Fruit fly (Drosophila melanogaster) whole organism, prepupa: Measurements from ENCODE around the gene Acp32CD.

Experiments
- Blimp-1 ChIP-seq: fragments of 200-800 bp; sonication (Bioruptor generic); optimal IDR thresholded peaks from 3 replicates; lab custom pipeline; 2017; ENCODE audit warnings: missing biosample characterization, missing genetic modification characterization, mild to moderate bottlenecking, moderate library complexity, missing genetic modification reagents
- CG10631 ChIP-seq: fragments of 200-800 bp; sonication (Bioruptor generic); optimal IDR thresholded peaks from 2 replicates; lab custom pipeline; 2016; ENCODE audit warnings: missing biosample characterization, missing genetic modification characterization
- CG10669 ChIP-seq: fragments of 200-800 bp; sonication (Bioruptor generic); optimal IDR thresholded peaks from 3 replicates; lab custom pipeline; 2018; ENCODE audit warnings: missing biosample characterization, mild to moderate bottlenecking, missing genetic modification characterization, moderate library complexity
- CG11294 ChIP-seq: fragments of 200-800 bp; sonication (Bioruptor generic); IDR thresholded peaks from 2 replicates; pipeline ENCODE4 v1.3.6; 2022; ENCODE audit warnings: missing biosample characterization, missing genetic modification characterization
- CG11762 ChIP-seq: fragments of 200-800 bp; sonication (Bioruptor generic); optimal IDR thresholded peaks from 3 replicates; lab custom pipeline; 2016; ENCODE audit warnings: missing biosample characterization, missing genetic modification characterization; ENCODE audit not compliant: insufficient read depth
- CG1621 ChIP-seq: fragments of 200-800 bp; sonication (Bioruptor generic); optimal IDR thresholded peaks from 3 replicates; lab custom pipeline; 2018; ENCODE audit warnings: missing biosample characterization, mild to moderate bottlenecking, missing genetic modification characterization
- CG16779 ChIP-seq: fragments of 200-800 bp; sonication (Bioruptor generic); optimal IDR thresholded peaks from 3 replicates; lab custom pipeline; 2017; ENCODE audit warnings: missing biosample characterization, mild to moderate bottlenecking, missing genetic modification characterization
- CG3032 ChIP-seq: fragments of 200-800 bp; optimal IDR thresholded peaks from 2 replicates; lab custom pipeline; 2019; ENCODE audit warnings: missing biosample characterization, mild to moderate bottlenecking, missing genetic modification characterization, moderate library complexity
- CG31627 ChIP-seq: fragments of 200-800 bp; sonication (Bioruptor generic); optimal IDR thresholded peaks from 3 replicates; lab custom pipeline; 2016; ENCODE audit warnings: missing biosample characterization, missing genetic modification characterization
- CG32006 ChIP-seq: fragments of 200-800 bp; sonication (Bioruptor generic); optimal IDR thresholded peaks from 3 replicates; lab custom pipeline; 2017; ENCODE audit warnings: missing biosample characterization, mild to moderate bottlenecking, missing genetic modification characterization
- CG34406 ChIP-seq: fragments of 200-800 bp; sonication (Bioruptor generic); optimal IDR thresholded peaks from 3 replicates; lab custom pipeline; 2016; ENCODE audit warnings: missing biosample characterization, missing genetic modification characterization
- CG3919 ChIP-seq: fragments of 200-800 bp; sonication (Bioruptor generic); optimal IDR thresholded peaks from 3 replicates; lab custom pipeline; 2016; ENCODE audit warnings: missing biosample characterization, missing genetic modification characterization
- CG4318 ChIP-seq: fragments of 200-800 bp; sonication (Bioruptor generic); optimal IDR thresholded peaks from 3 replicates; lab custom pipeline; 2017; ENCODE audit warnings: missing biosample characterization, mild to moderate bottlenecking, missing genetic modification characterization
- CG6163 ChIP-seq: fragments of 200-800 bp; sonication (Bioruptor generic); IDR thresholded peaks from 3 replicates; pipeline ENCODE4 v1.3.6; 2022; ENCODE audit warnings: missing biosample characterization, missing genetic modification characterization
- CG6792 ChIP-seq: fragments of 200-800 bp; sonication (Bioruptor generic); optimal IDR thresholded peaks from 3 replicates; lab custom pipeline; 2016; ENCODE audit warnings: missing biosample characterization, missing genetic modification characterization
- CG6854 ChIP-seq: fragments of 200-800 bp; sonication (Bioruptor generic); optimal IDR thresholded peaks from 2 replicates; lab custom pipeline; 2017; ENCODE audit warnings: missing biosample characterization, mild to moderate bottlenecking, missing genetic modification characterization
- CG7368 ChIP-seq: fragments of 200-800 bp; sonication (Bioruptor generic); optimal IDR thresholded peaks from 3 replicates; lab custom pipeline; 2016; ENCODE audit warnings: missing biosample characterization, missing genetic modification characterization
- CG8119 ChIP-seq: fragments of 200-800 bp; sonication (Bioruptor generic); IDR thresholded peaks from 3 replicates; pipeline ENCODE4 v1.3.6; 2022; ENCODE audit warnings: missing biosample characterization, missing genetic modification characterization
- CG8319 ChIP-seq: fragments of 200-800 bp; sonication (Bioruptor generic); optimal IDR thresholded peaks from 3 replicates; lab custom pipeline; 2016; ENCODE audit warnings: missing biosample characterization, missing genetic modification characterization
- CG9139 ChIP-seq: fragments of 200-800 bp; sonication (Bioruptor generic); optimal IDR thresholded peaks from 3 replicates; lab custom pipeline; 2017; ENCODE audit warnings: missing biosample characterization, mild to moderate bottlenecking, missing genetic modification characterization
- Eip78C ChIP-seq: fragments of 200-800 bp; sonication (Bioruptor generic); peaks from one replicate; lab custom pipeline; 2016; ENCODE audit warnings: missing biosample characterization, missing genetic modification characterization
- Eip93F ChIP-seq: fragments of 200-800 bp; sonication (Bioruptor generic); optimal IDR thresholded peaks from 2 replicates; lab custom pipeline; 2016; ENCODE audit warnings: missing biosample characterization, mild to moderate bottlenecking, missing genetic modification characterization
- Ets21C ChIP-seq: fragments of 200-800 bp; sonication (Bioruptor generic); optimal IDR thresholded peaks from 3 replicates; lab custom pipeline; 2016; ENCODE audit warnings: missing biosample characterization, missing genetic modification characterization
- Ets96B ChIP-seq: fragments of 200-800 bp; optimal IDR thresholded peaks from 2 replicates; lab custom pipeline; 2019; ENCODE audit warnings: missing biosample characterization, mild to moderate bottlenecking, missing genetic modification characterization, moderate library complexity
- Hr38 ChIP-seq: sonication (Bioruptor generic); optimal IDR thresholded peaks from 2 replicates; lab custom pipeline; 2016; ENCODE audit warnings: missing biosample characterization, missing genetic modification characterization
- Hr39 ChIP-seq: fragments of 200-800 bp; sonication (Bioruptor generic); optimal IDR thresholded peaks from 2 replicates; lab custom pipeline; 2016; ENCODE audit warnings: missing biosample characterization, missing genetic modification characterization
- Hr4 ChIP-seq: fragments of 200-800 bp; sonication (Bioruptor generic); optimal IDR thresholded peaks from 3 replicates; lab custom pipeline; 2016; ENCODE audit warnings: missing biosample characterization, missing genetic modification characterization
- Lpt ChIP-seq: fragments of 200-800 bp; sonication (Bioruptor generic); optimal IDR thresholded peaks from 3 replicates; lab custom pipeline; 2016; ENCODE audit warnings: missing biosample characterization, missing genetic modification characterization
- Met ChIP-seq: fragments of 200-800 bp; sonication (Bioruptor generic); optimal IDR thresholded peaks from 3 replicates; lab custom pipeline; 2016; ENCODE audit warnings: missing biosample characterization, missing genetic modification characterization
- OdsH ChIP-seq: fragments of 200-800 bp; sonication (Bioruptor generic); optimal IDR thresholded peaks from 3 replicates; lab custom pipeline; 2016; ENCODE audit warnings: missing biosample characterization, missing genetic modification characterization
- Smox ChIP-seq: fragments of 200-800 bp; sonication (Bioruptor generic); optimal IDR thresholded peaks from 3 replicates; lab custom pipeline; 2016; ENCODE audit warnings: missing biosample characterization, missing genetic modification characterization
- Sox102F ChIP-seq: fragments of 200-800 bp; sonication (Bioruptor generic); optimal IDR thresholded peaks from 2 replicates; lab custom pipeline; 2016; ENCODE audit warnings: missing biosample characterization, mild to moderate bottlenecking, missing genetic modification characterization
- Sox14 ChIP-seq: fragments of 200-800 bp; sonication (Bioruptor generic); optimal IDR thresholded peaks from 3 replicates; lab custom pipeline; 2016; ENCODE audit warnings: missing biosample characterization, missing genetic modification characterization
- Sox15 ChIP-seq: fragments of 200-800 bp; sonication (Bioruptor generic); optimal IDR thresholded peaks from 3 replicates; lab custom pipeline; 2016; ENCODE audit warnings: missing biosample characterization, missing genetic modification characterization
- achi ChIP-seq: fragments of 200-800 bp; sonication (Bioruptor generic); optimal IDR thresholded peaks from 3 replicates; lab custom pipeline; 2016; ENCODE audit warnings: missing biosample characterization, missing genetic modification characterization
- cyc ChIP-seq: fragments of 200-800 bp; sonication (Bioruptor generic); optimal IDR thresholded peaks from 3 replicates; lab custom pipeline; 2016; ENCODE audit warnings: missing biosample characterization, missing genetic modification characterization
- dsx ChIP-seq: fragments of 200-800 bp; optimal IDR thresholded peaks from 3 replicates; lab custom pipeline; 2019; ENCODE audit warnings: missing biosample characterization, mild to moderate bottlenecking, missing genetic modification characterization, moderate library complexity; ENCODE audit not compliant: poor library complexity, severe bottlenecking
- fd59A ChIP-seq: fragments of 200-800 bp; sonication (Bioruptor generic); optimal IDR thresholded peaks from 2 replicates; lab custom pipeline; 2017; ENCODE audit warnings: missing biosample characterization, mild to moderate bottlenecking, missing genetic modification characterization, missing genetic modification reagents
- fd85E ChIP-seq: fragments of 200-800 bp; sonication (Bioruptor generic); optimal IDR thresholded peaks from 3 replicates; lab custom pipeline; 2016; ENCODE audit warnings: missing biosample characterization, missing genetic modification characterization
- lz ChIP-seq: fragments of 200-800 bp; sonication (Bioruptor generic); optimal IDR thresholded peaks from 3 replicates; lab custom pipeline; 2016; ENCODE audit warnings: missing biosample characterization, missing genetic modification characterization
- net ChIP-seq: fragments of 200-800 bp; sonication (Bioruptor generic); optimal IDR thresholded peaks from 3 replicates; lab custom pipeline; 2016; ENCODE audit warnings: missing biosample characterization, missing genetic modification characterization
- pdm3 ChIP-seq: fragments of 200-800 bp; sonication (Bioruptor generic); optimal IDR thresholded peaks from 3 replicates; lab custom pipeline; 2016; ENCODE audit warnings: missing biosample characterization, missing genetic modification characterization
- ss ChIP-seq, 2 experiments: fragments of 200-800 bp; sonication (Bioruptor generic); optimal IDR thresholded peaks; 2 replicates in 1 of 2; 3 replicates in 1 of 2; lab custom pipeline; 2017 to 2018; ENCODE audit warnings: mild to moderate bottlenecking in 2 of 2, missing biosample characterization in 2 of 2, missing genetic modification characterization in 2 of 2, moderate library complexity in 1 of 2
- svp ChIP-seq: fragments of 200-800 bp; sonication (Bioruptor generic); peaks from one replicate; lab custom pipeline; 2016; ENCODE audit warnings: missing biosample characterization, missing genetic modification characterization
- topi ChIP-seq: fragments of 200-800 bp; sonication (Bioruptor generic); optimal IDR thresholded peaks from 3 replicates; lab custom pipeline; 2016; ENCODE audit warnings: missing biosample characterization, missing genetic modification characterization

Acp32CD gene

dm6 chr2L:10967257-10968008 lies 48.0 kb upstream of the Acp32CD start (continued):
- no peak for TF ChIP-seq dsx (GFP tag; lab: Kevin White, UChicago)
- no peak for TF ChIP-seq CG4318 (GFP tag; lab: Kevin White, UChicago)
- TF ChIP-seq Blimp-1 (GFP tag; lab: Kevin White, UChicago): peak; percentile 99
- peak; percentile 20 for TF ChIP-seq CG34406 (GFP tag; lab: Kevin White, UChicago)
- TF ChIP-seq CG6854: peak; percentile 50
- TF ChIP-seq Hr38 (GFP tag; lab: Kevin White, UChicago): no peak
- TF ChIP-seq fd85E (GFP tag; lab: Kevin White, UChicago): no peak
- TF ChIP-seq lz (GFP tag; lab: Kevin White, UChicago): no peak
- peak; percentile 84 for TF ChIP-seq ss (GFP tag; optimal IDR thresholded peaks at IDR 0.05; lab: Kevin White, UChicago)
- TF ChIP-seq CG31627: peak; percentile 31
- TF ChIP-seq Met: peak; percentile 41
- peak; percentile 33 for TF ChIP-seq CG6792 (GFP tag; lab: Kevin White, UChicago)
- TF ChIP-seq CG3919 (GFP tag; lab: Kevin White, UChicago): peak; percentile 1
- peak; percentile 48 for TF ChIP-seq net
- TF ChIP-seq CG6163: peak; percentile 26; the same call in 1 of the 3 replicates
- peak; percentile 52 for TF ChIP-seq CG9139 (GFP tag; lab: Kevin White, UChicago)
- peak; percentile 2 for TF ChIP-seq pdm3 (GFP tag; lab: Kevin White, UChicago)
- TF ChIP-seq CG8119: peak; percentile 49; the same call in 1 of the 3 replicates
- peak; percentile 93 for TF ChIP-seq svp

dm6 chr2L:10968009-10968383 lies 47.4 kb upstream of the Acp32CD start:
- TF ChIP-seq Ets21C (GFP tag; lab: Kevin White, UChicago) (no peak), Hr4 (GFP tag; lab: Kevin White, UChicago) (no peak), Eip93F (GFP tag; lab: Kevin White, UChicago) (no peak), CG8319 (no peak), Blimp-1 (GFP tag; lab: Kevin White, UChicago) (no peak), fd85E (GFP tag; lab: Kevin White, UChicago) (no peak), CG10669 (GFP tag; lab: Kevin White, UChicago) (no peak), CG6792 (GFP tag; lab: Kevin White, UChicago) (no peak), ss (GFP tag; optimal IDR thresholded peaks at IDR 0.05; lab: Kevin White, UChicago) (no peak), Hr39 (GFP tag; lab: Kevin White, UChicago) (no peak), Ets96B (tag; lab: Kevin White, UChicago) (no peak), CG6854 (no peak), Sox15 (GFP tag; lab: Kevin White, UChicago) (no peak)

dm6 chr2L:10970134-10970533 lies 45.3 kb upstream of the Acp32CD start, which contains the start of the genes Tmem214 and YL-1:
TSS of gene Tmem214 (minus strand) at chr2L:10970275.
TSS of gene YL-1 (plus strand) at chr2L:10970443.
- TF ChIP-seq OdsH (GFP tag; lab: Kevin White, UChicago) (no peak), Lpt (GFP tag; lab: Kevin White, UChicago) (no peak), CG4318 (GFP tag; lab: Kevin White, UChicago) (no peak), CG32006 (GFP tag; lab: Kevin White, UChicago) (no peak), lz (GFP tag; lab: Kevin White, UChicago) (no peak), CG11762 (GFP tag; lab: Kevin White, UChicago) (no peak), CG7368 (no peak), Met (no peak), CG11294 (GFP tag; lab: Robert Waterston, UW) (no peak), Sox15 (GFP tag; lab: Kevin White, UChicago) (no peak), Eip78C (GFP tag; lab: Kevin White, UChicago) (peak; percentile 75), CG6792 (GFP tag; lab: Kevin White, UChicago) (no peak), Ets96B (tag; lab: Kevin White, UChicago) (no peak), CG8319 (no peak), Sox102F (GFP tag; lab: Kevin White, UChicago) (no peak), fd85E (GFP tag; lab: Kevin White, UChicago) (no peak), cyc (GFP tag; lab: Kevin White, UChicago) (no peak), Hr39 (GFP tag; lab: Kevin White, UChicago) (no peak), CG1621 (tag; lab: Kevin White, UChicago) (no peak), CG6163 (no peak), Sox14 (GFP tag; lab: Kevin White, UChicago) (peak; percentile 14), CG3919 (GFP tag; lab: Kevin White, UChicago) (no peak), achi (GFP tag; lab: Kevin White, UChicago) (no peak), CG10631 (no peak), Ets21C (GFP tag; lab: Kevin White, UChicago) (no peak), Hr4 (GFP tag; lab: Kevin White, UChicago) (no peak), topi (GFP tag; lab: Kevin White, UChicago) (no peak), CG3032 (peak; percentile 7), CG31627 (no peak), Smox (GFP tag; lab: Kevin White, UChicago) (no peak), CG6854 (no peak), CG16779 (tag; lab: Kevin White, UChicago) (no peak), fd59A (no peak)
